Worm (Caenorhabditis elegans) whole organism, L4 larva: ENCODE data around the gene rpl-26.
A peak's percentile ranks its signal among the peaks of the same experiment; 100 is the strongest.

Experiments
- F10B5.3 ChIP-seq: sonication (generic microtip); optimal IDR thresholded peaks from 2 replicates; lab custom pipeline; 2016; ENCODE audit warnings: mild to moderate bottlenecking, missing genetic modification characterization, missing compliant biosample characterization
- F26F4.8 ChIP-seq: fragments of 200-800 bp; sonication (Bioruptor generic); conservative IDR thresholded peaks from 2 replicates; pipeline ENCODE4 v1.3.6; 2022; ENCODE audit warnings: missing genetic modification characterization, missing compliant biosample characterization
- F49E8.2 ChIP-seq: sonication (generic microtip); optimal IDR thresholded peaks from 2 replicates; lab custom pipeline; 2016; ENCODE audit warnings: missing compliant biosample characterization, mild to moderate bottlenecking, missing genetic modification characterization, borderline replicate concordance
- R02D3.7 ChIP-seq: fragments of 150-350 bp; sonication (generic microtip); optimal IDR thresholded peaks from 3 replicates; lab custom pipeline; 2014; ENCODE audit warnings: missing biosample characterization, missing genetic modification characterization
- Y48G9A.11 ChIP-seq: fragments of 200-800 bp; sonication (Bioruptor generic); IDR thresholded peaks from 2 replicates; pipeline ENCODE4 v1.3.6; 2022; ENCODE audit warnings: missing genetic modification reagents, missing genetic modification characterization, missing compliant biosample characterization
- Y5F2A.4 ChIP-seq: fragments of 200-800 bp; sonication (Bioruptor generic); optimal IDR thresholded peaks from 2 replicates; lab custom pipeline; 2018; ENCODE audit warnings: mild to moderate bottlenecking, missing genetic modification characterization, missing compliant biosample characterization
- Y75B8A.6 ChIP-seq: fragments of 200-800 bp; sonication (Bioruptor generic); IDR thresholded peaks from 2 replicates; pipeline ENCODE4 v1.3.6; 2022; ENCODE audit warnings: missing genetic modification reagents, missing genetic modification characterization, missing compliant biosample characterization
- aly-2 ChIP-seq: sonication (generic microtip); optimal IDR thresholded peaks from 2 replicates; lab custom pipeline; 2018; ENCODE audit warnings: missing biosample characterization, missing genetic modification characterization
- ama-1 ChIP-seq: fragments of 150-350 bp; optimal IDR thresholded peaks from 2 replicates; lab custom pipeline; 2014; ENCODE audit warnings: inconsistent platforms, mixed read lengths
- arid-1 ChIP-seq: fragments of 200-800 bp; sonication (Bioruptor generic); conservative IDR thresholded peaks from 2 replicates; pipeline ENCODE4 v1.3.6; 2022; ENCODE audit warnings: missing genetic modification reagents, missing genetic modification characterization, missing compliant biosample characterization
- ceh-32 ChIP-seq: sonication (generic microtip); optimal IDR thresholded peaks from 2 replicates; lab custom pipeline; 2016; ENCODE audit warnings: mild to moderate bottlenecking, missing genetic modification characterization, missing compliant biosample characterization; ENCODE audit not compliant: poor library complexity
- ceh-62 ChIP-seq: sonication (generic microtip); optimal IDR thresholded peaks from 2 replicates; lab custom pipeline; 2017; ENCODE audit warnings: missing biosample characterization, missing genetic modification characterization
- ceh-82 ChIP-seq: sonication (generic microtip); optimal IDR thresholded peaks from 2 replicates; lab custom pipeline; 2017; ENCODE audit warnings: missing biosample characterization, missing genetic modification characterization
- ces-1 ChIP-seq: fragments of 150-350 bp; sonication (generic microtip); optimal IDR thresholded peaks from 4 replicates; lab custom pipeline; 2014; ENCODE audit warnings: missing biosample characterization, missing genetic modification reagents, missing genetic modification characterization
- daf-19 ChIP-seq: fragments of 200-800 bp; sonication (Bioruptor generic); conservative IDR thresholded peaks from 2 replicates; pipeline ENCODE4 v1.3.6; 2022; ENCODE audit warnings: missing genetic modification characterization, missing compliant biosample characterization
- daf-8 ChIP-seq: fragments of 200-800 bp; sonication (Bioruptor generic); IDR thresholded peaks from 2 replicates; pipeline ENCODE4 v1.3.6; 2022; ENCODE audit warnings: missing genetic modification characterization, missing compliant biosample characterization
- dmd-6 ChIP-seq: fragments of 200-800 bp; sonication (Bioruptor generic); IDR thresholded peaks from 2 replicates; pipeline ENCODE4 v1.3.6; 2022; ENCODE audit warnings: missing genetic modification reagents, missing genetic modification characterization, missing compliant biosample characterization
- dpl-1 ChIP-seq: fragments of 150-350 bp; optimal IDR thresholded peaks from 2 replicates; lab custom pipeline; 2014; ENCODE audit warnings: missing biosample characterization, missing genetic modification reagents, missing genetic modification characterization
- dve-1 ChIP-seq: sonication (generic microtip); optimal IDR thresholded peaks from 2 replicates; lab custom pipeline; 2017; ENCODE audit warnings: antibody characterized with exemption, mild to moderate bottlenecking, missing genetic modification characterization, missing compliant biosample characterization; ENCODE audit not compliant: insufficient read depth
- fkh-10 ChIP-seq: fragments of 150-350 bp; optimal IDR thresholded peaks from 2 replicates; lab custom pipeline; 2014; ENCODE audit warnings: missing biosample characterization, missing genetic modification reagents, missing genetic modification characterization
- fos-1 ChIP-seq: fragments of 150-350 bp; optimal IDR thresholded peaks from 2 replicates; lab custom pipeline; 2014; ENCODE audit warnings: missing biosample characterization, missing genetic modification characterization
- hlh-30 ChIP-seq: sonication (generic microtip); optimal IDR thresholded peaks from 2 replicates; lab custom pipeline; 2017; ENCODE audit warnings: antibody characterized with exemption, mild to moderate bottlenecking, missing genetic modification characterization, missing compliant biosample characterization; ENCODE audit not compliant: insufficient read depth
- hmg-1.1 ChIP-seq: fragments of 200-800 bp; sonication (Bioruptor generic); IDR thresholded peaks from 2 replicates; pipeline ENCODE4 v1.3.6; 2022; ENCODE audit warnings: missing genetic modification reagents, missing genetic modification characterization, missing compliant biosample characterization
- jun-1 ChIP-seq: fragments of 150-350 bp; optimal IDR thresholded peaks from 2 replicates; lab custom pipeline; 2014; ENCODE audit warnings: missing biosample characterization, missing genetic modification reagents, missing genetic modification characterization
- lin-1 ChIP-seq: fragments of 200-800 bp; sonication (Bioruptor generic); IDR thresholded peaks from 2 replicates; pipeline ENCODE4 v1.3.6; 2022; ENCODE audit warnings: missing genetic modification reagents, missing genetic modification characterization, missing compliant biosample characterization
- lin-13 ChIP-seq: fragments of 150-350 bp; optimal IDR thresholded peaks from 2 replicates; lab custom pipeline; 2014; ENCODE audit warnings: missing biosample characterization, missing genetic modification reagents, missing genetic modification characterization
- lin-29 ChIP-seq: fragments of 200-800 bp; sonication (Bioruptor generic); IDR thresholded peaks from 2 replicates; pipeline ENCODE4 v1.3.6; 2022; ENCODE audit warnings: missing genetic modification reagents, missing genetic modification characterization, missing compliant biosample characterization
- lir-3 ChIP-seq: sonication (generic microtip); optimal IDR thresholded peaks from 2 replicates; lab custom pipeline; 2016; ENCODE audit warnings: mild to moderate bottlenecking, missing genetic modification characterization, missing compliant biosample characterization
- lsy-2 ChIP-seq, 2 experiments: fragments of 150-350 bp in 1 of 2; sonication (generic microtip) in 1 of 2; optimal IDR thresholded peaks; 2 replicates each; lab custom pipeline; 2014 to 2017; ENCODE audit warnings: missing biosample characterization in 2 of 2, missing genetic modification characterization in 2 of 2
- mdl-1 ChIP-seq, 2 experiments: fragments of 150-350 bp in 1 of 2; sonication (generic microtip) in 1 of 2; optimal IDR thresholded peaks; 2 replicates each; lab custom pipeline; 2014 to 2017; ENCODE audit warnings: missing biosample characterization in 2 of 2, missing genetic modification characterization in 2 of 2
- mes-2 ChIP-seq: sonication (generic microtip); optimal IDR thresholded peaks from 2 replicates; lab custom pipeline; 2016; ENCODE audit warnings: missing genotype, mild to moderate bottlenecking, missing genetic modification characterization, missing compliant biosample characterization; ENCODE audit not compliant: poor library complexity, severe bottlenecking
- mxl-3 ChIP-seq: fragments of 200-800 bp; sonication (Bioruptor generic); optimal IDR thresholded peaks from 2 replicates; lab custom pipeline; 2018; ENCODE audit warnings: mild to moderate bottlenecking, missing genetic modification characterization, missing compliant biosample characterization
- nhr-102 ChIP-seq: sonication (generic microtip); optimal IDR thresholded peaks from 2 replicates; lab custom pipeline; 2016; ENCODE audit warnings: mild to moderate bottlenecking, missing genetic modification characterization, moderate library complexity, missing compliant biosample characterization
- nhr-111 ChIP-seq: fragments of 200-800 bp; sonication (Bioruptor generic); optimal IDR thresholded peaks from 2 replicates; lab custom pipeline; 2018; ENCODE audit warnings: mild to moderate bottlenecking, missing genetic modification characterization, missing compliant biosample characterization
- nhr-25 ChIP-seq: sonication (generic microtip); optimal IDR thresholded peaks from 2 replicates; lab custom pipeline; 2017; ENCODE audit warnings: missing genetic modification characterization, mild to moderate bottlenecking, missing compliant biosample characterization, antibody characterized with exemption, moderate library complexity, borderline replicate concordance; ENCODE audit not compliant: insufficient read depth
- nhr-48 ChIP-seq: sonication (generic microtip); optimal IDR thresholded peaks from 2 replicates; lab custom pipeline; 2016; ENCODE audit warnings: mild to moderate bottlenecking, missing genetic modification characterization, missing compliant biosample characterization
- nhr-76 ChIP-seq: fragments of 150-350 bp; optimal IDR thresholded peaks from 2 replicates; lab custom pipeline; 2014; ENCODE audit warnings: missing biosample characterization, missing genetic modification characterization
- pha-4 ChIP-seq, 2 experiments: fragments of 150-350 bp in 1 of 2; fragments of 200-800 bp in 1 of 2; sonication (Bioruptor generic) in 1 of 2; IDR thresholded peaks in 1 of 2; optimal IDR thresholded peaks in 1 of 2; 2 replicates each; pipeline versions ENCODE4 v1.3.6 to Lab custom; 2014 to 2022; ENCODE audit warnings: missing genetic modification characterization in 2 of 2, missing genetic modification reagents in 2 of 2, missing biosample characterization in 1 of 2, missing compliant biosample characterization in 1 of 2
- php-3 ChIP-seq: fragments of 200-800 bp; sonication (Bioruptor generic); IDR thresholded peaks from 2 replicates; pipeline ENCODE4 v1.3.6; 2022; ENCODE audit warnings: missing genetic modification reagents, missing genetic modification characterization, missing compliant biosample characterization
- sdz-12 ChIP-seq: fragments of 200-800 bp; sonication (Bioruptor generic); optimal IDR thresholded peaks from 2 replicates; lab custom pipeline; 2018; ENCODE audit warnings: mild to moderate bottlenecking, missing genetic modification characterization, missing compliant biosample characterization
- skn-1 ChIP-seq: fragments of 150-350 bp; optimal IDR thresholded peaks from 2 replicates; lab custom pipeline; 2014; ENCODE audit warnings: missing biosample characterization, missing genetic modification characterization
- snpc-1.2 ChIP-seq: fragments of 200-800 bp; sonication (Bioruptor generic); IDR thresholded peaks from 2 replicates; pipeline ENCODE4 v1.3.6; 2022; ENCODE audit warnings: missing genetic modification reagents, missing genetic modification characterization, missing compliant biosample characterization
- snpc-4 ChIP-seq: fragments of 150-350 bp; optimal IDR thresholded peaks from 2 replicates; lab custom pipeline; 2014; ENCODE audit warnings: missing biosample characterization, missing genetic modification characterization
- unc-130 ChIP-seq: sonication (generic microtip); optimal IDR thresholded peaks from 2 replicates; lab custom pipeline; 2016; ENCODE audit warnings: missing genetic modification reagents, missing genetic modification characterization, missing compliant biosample characterization
- zip-11 ChIP-seq: fragments of 200-800 bp; sonication (Bioruptor generic); IDR thresholded peaks from 2 replicates; pipeline ENCODE4 v1.3.6; 2022; ENCODE audit warnings: missing genetic modification characterization, missing compliant biosample characterization
- ztf-11 ChIP-seq: fragments of 150-350 bp; optimal IDR thresholded peaks from 2 replicates; lab custom pipeline; 2014; ENCODE audit warnings: missing biosample characterization, missing genetic modification characterization

rpl-26 gene

ce11 chrII:8556166-8556565 is 46.4 kb upstream of the rpl-26 start, which contains the start of gene glb-27:
glb-27 (minus strand) TSS chrII:8556266.
- TF ChIP-seq sdz-12 (GFP tag; lab: Kevin White, UChicago) (no peak), pha-4 (GFP tag; IDR thresholded peaks at IDR 0.05; lab: Robert Waterston, UW) (no peak), pha-4 (tag; optimal IDR thresholded peaks at IDR 0.05; lab: Kevin White, UChicago) (no peak)

- TF ChIP-seq Y5F2A.4: no peak
- peak; percentile 99 for TF ChIP-seq fkh-10 (GFP tag; lab: Kevin White, UChicago)
- no peak for TF ChIP-seq ceh-82 (tag; lab: Kevin White, UChicago)
- TF ChIP-seq lsy-2 (tag; optimal IDR thresholded peaks at IDR 0.05; lab: Kevin White, UChicago): peak in 1 of 2 experiments; percentile 34
- peak; percentile 82 for TF ChIP-seq ces-1 (GFP tag; lab: Kevin White, UChicago)
- peak; percentile 31 for TF ChIP-seq ama-1 (lab: Kevin White, UChicago)
Measured at ce11 chrII:8559188-8559587, 43.4 kb upstream of the rpl-26 start.

- peak; percentile 58 for TF ChIP-seq fos-1
- no peak for TF ChIP-seq ceh-62
- peak; percentile 96 for TF ChIP-seq Y75B8A.6
- TF ChIP-seq skn-1 (tag; lab: Kevin White, UChicago): peak; percentile 95
- TF ChIP-seq F10B5.3 (tag; lab: Kevin White, UChicago): peak; percentile 75
- TF ChIP-seq lin-1 (GFP tag; lab: Robert Waterston, UW): peak; percentile 96
- no peak for TF ChIP-seq F26F4.8
- peak; percentile 97 for TF ChIP-seq arid-1
- peak; percentile 60 for TF ChIP-seq sdz-12 (GFP tag; lab: Kevin White, UChicago)
- peak; percentile 95 for TF ChIP-seq nhr-48
- TF ChIP-seq nhr-76 (tag; lab: Kevin White, UChicago): peak; percentile 81
- TF ChIP-seq mxl-3 (GFP tag; lab: Kevin White, UChicago): peak; percentile 100
- peak; percentile 100 for TF ChIP-seq hlh-30 (tag; lab: Kevin White, UChicago)
- peak; percentile 100 for TF ChIP-seq dve-1 (tag; lab: Kevin White, UChicago)
- peak; percentile 93 to 99 for TF ChIP-seq mdl-1 (tag; optimal IDR thresholded peaks at IDR 0.05; lab: Kevin White, UChicago)
- TF ChIP-seq nhr-111 (GFP tag; lab: Kevin White, UChicago): no peak
- TF ChIP-seq daf-19 (GFP tag; lab: Robert Waterston, UW): peak; percentile 71
- TF ChIP-seq R02D3.7 (tag; lab: Kevin White, UChicago): peak; percentile 50
- peak; percentile 99 for TF ChIP-seq dmd-6 (GFP tag; lab: Robert Waterston, UW)
- TF ChIP-seq zip-11 (GFP tag; lab: Robert Waterston, UW): no peak
- TF ChIP-seq aly-2 (tag; lab: Kevin White, UChicago): peak; percentile 19
- peak; percentile 78 for TF ChIP-seq Y5F2A.4
- TF ChIP-seq nhr-102 (tag; lab: Kevin White, UChicago): peak; percentile 97
- TF ChIP-seq nhr-25 (tag; lab: Kevin White, UChicago): peak; percentile 97
- TF ChIP-seq hmg-1.1 (GFP tag; lab: Robert Waterston, UW): peak; percentile 99
- peak; percentile 95 for TF ChIP-seq php-3 (GFP tag; lab: Robert Waterston, UW)
- TF ChIP-seq lir-3 (tag; lab: Kevin White, UChicago): peak; percentile 76
- TF ChIP-seq snpc-1.2 (GFP tag; lab: Robert Waterston, UW): no peak
- TF ChIP-seq daf-8 (GFP tag; lab: Robert Waterston, UW): no peak
- TF ChIP-seq snpc-4 (tag; lab: Kevin White, UChicago): peak; percentile 70
- TF ChIP-seq mes-2: peak; percentile 97
- peak; percentile 88 for TF ChIP-seq lin-29 (GFP tag; lab: Robert Waterston, UW)
- TF ChIP-seq Y48G9A.11 (GFP tag; lab: Robert Waterston, UW): no peak; the same call in 1 of the 2 replicates
- TF ChIP-seq unc-130 (GFP tag; lab: Kevin White, UChicago): peak; percentile 51
- no peak for TF ChIP-seq F49E8.2
- peak; percentile 97 for TF ChIP-seq jun-1 (tag; lab: Kevin White, UChicago)
- TF ChIP-seq dpl-1 (GFP tag; lab: Kevin White, UChicago): peak; percentile 97
- TF ChIP-seq ztf-11 (tag; lab: Kevin White, UChicago): peak; percentile 2
- TF ChIP-seq lin-13 (GFP tag; lab: Kevin White, UChicago): peak; percentile 99
- TF ChIP-seq ceh-32 (tag; lab: Kevin White, UChicago): peak; percentile 68
Measured at ce11 chrII:8561227-8561626, 41.4 kb upstream of the rpl-26 start, which contains the start of gene iff-2. iff-2 (minus strand) TSS chrII:8561367.
